Worm (Caenorhabditis elegans): ENCODE measurements around the gene T05C12.8.

ce11 chrII:8198503-8198902 is 8.1 kb upstream of the T05C12.8 start, which contains the start of gene qua-1:
- TF ChIP-seq nhr-25 (tag; optimal IDR thresholded peaks at IDR 0.05) (no peak), lsy-2 (tag; optimal IDR thresholded peaks at IDR 0.05) (no peak), fos-1 (tag; optimal IDR thresholded peaks at IDR 0.05) (no peak), elt-3 (tag; optimal IDR thresholded peaks at IDR 0.05) (no peak), gmeb-1 (tag; optimal IDR thresholded peaks at IDR 0.05) (no peak), snpc-4 (tag; optimal IDR thresholded peaks at IDR 0.05) (no peak), mbf-1 (tag; optimal IDR thresholded peaks at IDR 0.05) (no peak), ZK546.5 (tag; optimal IDR thresholded peaks at IDR 0.05) (no peak)
